Worm (Caenorhabditis elegans) whole organism, late embryonic: ENCODE measurements around the gene wago-5.

ENCODE experiments used
- ama-1 ChIP-seq: fragments of 150-350 bp; optimal IDR thresholded peaks from 2 replicates; lab custom pipeline; 2014
- ceh-22 ChIP-seq: sonication (generic microtip); optimal IDR thresholded peaks from 2 replicates; lab custom pipeline; 2017; ENCODE audit warnings: missing biosample characterization, missing genetic modification characterization
- che-1 ChIP-seq: sonication (generic microtip); optimal IDR thresholded peaks from 2 replicates; lab custom pipeline; 2016; ENCODE audit warnings: mild to moderate bottlenecking, missing genetic modification characterization, missing compliant biosample characterization
- dmd-4 ChIP-seq: sonication (generic microtip); optimal IDR thresholded peaks from 2 replicates; lab custom pipeline; 2016; ENCODE audit warnings: borderline replicate concordance, missing genetic modification characterization, missing compliant biosample characterization
- dve-1 ChIP-seq: sonication (generic microtip); optimal IDR thresholded peaks from 2 replicates; lab custom pipeline; 2017; ENCODE audit warnings: antibody characterized with exemption, mild to moderate bottlenecking, missing genetic modification characterization, missing compliant biosample characterization
- hlh-8 ChIP-seq: sonication (generic microtip); optimal IDR thresholded peaks from 2 replicates; lab custom pipeline; 2016; ENCODE audit warnings: missing genotype, missing genetic modification characterization, missing compliant biosample characterization
- mec-3 ChIP-seq: sonication (generic microtip); optimal IDR thresholded peaks from 2 replicates; lab custom pipeline; 2016; ENCODE audit warnings: borderline replicate concordance, missing genetic modification characterization, missing compliant biosample characterization
- nfya-1 ChIP-seq: sonication (generic microtip); optimal IDR thresholded peaks from 2 replicates; lab custom pipeline; 2017; ENCODE audit warnings: missing genetic modification characterization, mild to moderate bottlenecking, missing compliant biosample characterization, antibody characterized with exemption, moderate library complexity
- pax-1 ChIP-seq: fragments of 150-350 bp; optimal IDR thresholded peaks from 2 replicates; lab custom pipeline; 2014; ENCODE audit warnings: missing biosample characterization, missing genetic modification characterization
- ttx-3 ChIP-seq: sonication (generic microtip); optimal IDR thresholded peaks from 2 replicates; lab custom pipeline; 2016; ENCODE audit warnings: missing genetic modification reagents, missing genetic modification characterization, missing compliant biosample characterization

ce11 chrII:5835146-5835545 is 19.9 kb upstream of the wago-5 start:
- TF ChIP-seq che-1 (tag; lab: Kevin White, UChicago) = no peak
- TF ChIP-seq hlh-8 = no peak
- TF ChIP-seq pax-1 = no peak
- TF ChIP-seq mec-3 = no peak
- TF ChIP-seq ceh-22 (tag; lab: Kevin White, UChicago) = no peak
- TF ChIP-seq ama-1 (lab: Kevin White, UChicago) = no peak
- no peak for TF ChIP-seq nfya-1
- TF ChIP-seq dmd-4 = no peak
- no peak for TF ChIP-seq dve-1 (tag; lab: Kevin White, UChicago)
- no peak for TF ChIP-seq ttx-3
